Worm (Caenorhabditis elegans): ENCODE measurements around the gene svh-5.

DNA sequence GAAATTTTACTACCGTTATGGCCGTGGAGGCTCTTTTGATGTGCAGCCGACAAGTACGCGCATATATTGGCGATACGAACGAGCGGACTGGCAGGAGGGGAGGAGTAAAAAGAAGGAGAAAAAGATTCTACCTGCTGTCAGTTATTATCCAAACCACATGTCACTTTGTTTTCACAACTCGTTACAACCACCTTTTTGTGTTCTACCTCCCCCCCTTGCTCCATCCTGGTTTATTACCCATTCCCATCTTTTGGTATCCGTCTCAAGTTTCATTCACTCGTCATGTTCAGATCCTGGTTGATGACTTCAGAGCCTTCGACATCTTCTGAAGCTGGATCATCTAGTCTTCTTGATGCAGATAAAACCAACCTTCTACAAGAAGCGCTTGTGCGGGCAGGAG lies 30.0 kb upstream of the svh-5 start, which contains the start of gene psa-3:
- no peak for TF ChIP-seq ztf-11 (tag; optimal IDR thresholded peaks at IDR 0.05)
- no peak for TF ChIP-seq nhr-11 (tag; optimal IDR thresholded peaks at IDR 0.05)
- no peak for TF ChIP-seq unc-62 (GFP tag; optimal IDR thresholded peaks at IDR 0.05)
- TF ChIP-seq lsy-2 (tag; optimal IDR thresholded peaks at IDR 0.05): no peak
- TF ChIP-seq ceh-82 (tag; optimal IDR thresholded peaks at IDR 0.05): no peak
- TF ChIP-seq C16A3.4 (tag; optimal IDR thresholded peaks at IDR 0.05): no peak
- TF ChIP-seq nhr-12 (tag; optimal IDR thresholded peaks at IDR 0.05): no peak
- TF ChIP-seq mdl-1 (tag; optimal IDR thresholded peaks at IDR 0.05): no peak
- TF ChIP-seq nhr-237 (tag; optimal IDR thresholded peaks at IDR 0.05): no peak
- no peak for TF ChIP-seq elt-3 (tag; optimal IDR thresholded peaks at IDR 0.05)
- TF ChIP-seq dpl-1 (GFP tag; optimal IDR thresholded peaks at IDR 0.05): no peak
- TF ChIP-seq nhr-20 (tag; optimal IDR thresholded peaks at IDR 0.05): no peak

All from whole organism, L1 larva.